Fruit fly (Drosophila melanogaster): ENCODE results near the gene CG32085.

dm6 chr3L:11696294-11697116 is 16.4 kb upstream of the CG32085 start, which contains the start of gene Dph1:
- no peak for TF ChIP-seq CG8478 (optimal IDR thresholded peaks at IDR 0.05)
- no peak for TF ChIP-seq usp (GFP tag; optimal IDR thresholded peaks at IDR 0.05)
